Fruit fly (Drosophila melanogaster) whole organism, embryonic: ENCODE measurements around the gene Ufd4.

Experiments
- C15 ChIP-seq: fragments of 200-800 bp; sonication (Bioruptor generic); IDR thresholded peaks from 3 replicates; pipeline ENCODE4 v1.3.6; 2022; ENCODE audit warnings: missing biosample characterization, missing genetic modification characterization
- CG1024 ChIP-seq: fragments of 200-800 bp; sonication (Bioruptor generic); IDR thresholded peaks from 2 replicates; pipeline ENCODE4 v1.3.6; 2022; ENCODE audit warnings: missing biosample characterization, missing genetic modification characterization
- CG12219 ChIP-seq: fragments of 200-800 bp; sonication (Bioruptor generic); optimal IDR thresholded peaks from 3 replicates; lab custom pipeline; 2018; ENCODE audit warnings: missing biosample characterization, mild to moderate bottlenecking, missing genetic modification characterization
- CG12299 ChIP-seq: fragments of 200-800 bp; sonication (Bioruptor generic); optimal IDR thresholded peaks from 2 replicates; lab custom pipeline; 2018; ENCODE audit warnings: missing biosample characterization, mild to moderate bottlenecking, missing genetic modification characterization
- CG13424 ChIP-seq: fragments of 200-800 bp; sonication (Bioruptor generic); optimal IDR thresholded peaks from 2 replicates; lab custom pipeline; 2019; ENCODE audit warnings: missing biosample characterization, mild to moderate bottlenecking, missing genetic modification characterization, moderate library complexity
- CG14014 ChIP-seq: fragments of 200-800 bp; sonication (Bioruptor generic); IDR thresholded peaks from 2 replicates; pipeline ENCODE4 v1.3.6; 2022; ENCODE audit warnings: missing biosample characterization, missing genetic modification characterization
- CG15696 ChIP-seq: fragments of 200-800 bp; sonication (Bioruptor generic); optimal IDR thresholded peaks from 2 replicates; lab custom pipeline; 2019; ENCODE audit warnings: missing biosample characterization, mild to moderate bottlenecking, missing genetic modification characterization, moderate library complexity
- CG17359 ChIP-seq: fragments of 200-800 bp; sonication (Bioruptor generic); optimal IDR thresholded peaks from 3 replicates; lab custom pipeline; 2018; ENCODE audit warnings: missing biosample characterization, mild to moderate bottlenecking, missing genetic modification characterization, moderate library complexity
- CG17568 ChIP-seq: fragments of 200-800 bp; sonication (Bioruptor generic); optimal IDR thresholded peaks from 2 replicates; lab custom pipeline; 2018; ENCODE audit warnings: missing biosample characterization, mild to moderate bottlenecking, missing genetic modification characterization, moderate library complexity
- CG1792 ChIP-seq: fragments of 200-800 bp; sonication (Bioruptor generic); optimal IDR thresholded peaks from 2 replicates; lab custom pipeline; 2016; ENCODE audit warnings: missing biosample characterization, missing genetic modification characterization
- CG18262 ChIP-seq: fragments of 200-800 bp; optimal IDR thresholded peaks from 3 replicates; lab custom pipeline; 2019; ENCODE audit warnings: missing biosample characterization, mild to moderate bottlenecking, missing genetic modification characterization, moderate library complexity
- CG2202 ChIP-seq: fragments of 200-800 bp; sonication (Bioruptor generic); optimal IDR thresholded peaks from 2 replicates; lab custom pipeline; 2018; ENCODE audit warnings: missing biosample characterization, mild to moderate bottlenecking, missing genetic modification characterization
- CG3163 ChIP-seq: fragments of 200-800 bp; sonication (Bioruptor generic); optimal IDR thresholded peaks from 3 replicates; lab custom pipeline; 2016; ENCODE audit warnings: missing biosample characterization, missing genetic modification characterization
- CG3281 ChIP-seq: fragments of 200-800 bp; sonication (Bioruptor generic); optimal IDR thresholded peaks from 3 replicates; lab custom pipeline; 2017; ENCODE audit warnings: missing biosample characterization, mild to moderate bottlenecking, missing genetic modification characterization
- CG33557 ChIP-seq: fragments of 200-800 bp; sonication (Bioruptor generic); optimal IDR thresholded peaks from 2 replicates; lab custom pipeline; 2019; ENCODE audit warnings: missing biosample characterization, mild to moderate bottlenecking, missing genetic modification characterization, moderate library complexity
- CG34422 ChIP-seq: fragments of 200-800 bp; sonication (Bioruptor generic); IDR thresholded peaks from 3 replicates; pipeline ENCODE4 v1.3.6; 2022; ENCODE audit warnings: missing biosample characterization, missing genetic modification characterization
- CG4328 ChIP-seq: fragments of 200-800 bp; sonication (Bioruptor generic); optimal IDR thresholded peaks from 3 replicates; lab custom pipeline; 2017; ENCODE audit warnings: missing biosample characterization, missing genetic modification reagents, missing genetic modification characterization
- CG7271 ChIP-seq: fragments of 200-800 bp; sonication (Bioruptor generic); optimal IDR thresholded peaks from 2 replicates; lab custom pipeline; 2018; ENCODE audit warnings: missing biosample characterization, mild to moderate bottlenecking, missing genetic modification characterization, moderate library complexity
- CG7839 ChIP-seq: fragments of 200-800 bp; sonication (Bioruptor generic); optimal IDR thresholded peaks from 3 replicates; lab custom pipeline; 2018; ENCODE audit warnings: missing biosample characterization, mild to moderate bottlenecking, missing genetic modification characterization, moderate library complexity
- CG8290 ChIP-seq, 3 experiments: fragments of 200-800 bp; sonication (Bioruptor generic); optimal IDR thresholded peaks; 2 replicates each; lab custom pipeline; 2016 to 2019; ENCODE audit warnings: missing biosample characterization in 3 of 3, missing genetic modification characterization in 3 of 3, mild to moderate bottlenecking in 2 of 3, moderate library complexity in 1 of 3
- CG8924 ChIP-seq: fragments of 200-800 bp; optimal IDR thresholded peaks from 3 replicates; lab custom pipeline; 2019; ENCODE audit warnings: missing biosample characterization, mild to moderate bottlenecking, missing genetic modification characterization, moderate library complexity
- CG9797 ChIP-seq: fragments of 200-800 bp; sonication (Bioruptor generic); optimal IDR thresholded peaks from 3 replicates; lab custom pipeline; 2018; ENCODE audit warnings: missing biosample characterization, mild to moderate bottlenecking, missing genetic modification characterization
- CHES-1-like ChIP-seq: fragments of 200-800 bp; sonication (Bioruptor generic); optimal IDR thresholded peaks from 2 replicates; lab custom pipeline; 2016; ENCODE audit warnings: missing biosample characterization, missing genetic modification characterization
- Dll ChIP-seq: fragments of 200-800 bp; sonication (Bioruptor generic); IDR thresholded peaks from 4 replicates; pipeline ENCODE4 v1.3.6; 2022; ENCODE audit warnings: missing biosample characterization, missing genetic modification characterization; ENCODE audit not compliant: partially characterized antibody
- Fer1 ChIP-seq: fragments of 200-800 bp; sonication (Bioruptor generic); optimal IDR thresholded peaks from 2 replicates; lab custom pipeline; 2017; ENCODE audit warnings: missing biosample characterization, mild to moderate bottlenecking, missing genetic modification characterization
- Fer3 ChIP-seq: fragments of 200-800 bp; sonication (Bioruptor generic); optimal IDR thresholded peaks from 2 replicates; lab custom pipeline; 2018; ENCODE audit warnings: missing biosample characterization, mild to moderate bottlenecking, missing genetic modification characterization, moderate library complexity
- H15 ChIP-seq: fragments of 200-800 bp; sonication (Bioruptor generic); IDR thresholded peaks from 3 replicates; pipeline ENCODE4 v1.3.6; 2022; ENCODE audit warnings: missing biosample characterization, missing genetic modification characterization
- HmgZ ChIP-seq: fragments of 200-800 bp; sonication (Bioruptor generic); optimal IDR thresholded peaks from 2 replicates; lab custom pipeline; 2018; ENCODE audit warnings: missing biosample characterization, mild to moderate bottlenecking, missing genetic modification characterization
- Kr ChIP-seq: fragments of 200-800 bp; sonication (Bioruptor generic); optimal IDR thresholded peaks from 2 replicates; lab custom pipeline; 2017; ENCODE audit warnings: missing biosample characterization, mild to moderate bottlenecking, missing genetic modification characterization
- Neu2 ChIP-seq: fragments of 200-800 bp; sonication (Bioruptor generic); optimal IDR thresholded peaks from 3 replicates; lab custom pipeline; 2016; ENCODE audit warnings: missing biosample characterization, missing genetic modification characterization, borderline replicate concordance
- Side ChIP-seq: fragments of 200-800 bp; sonication (Bioruptor generic); optimal IDR thresholded peaks from 2 replicates; lab custom pipeline; 2016; ENCODE audit warnings: missing biosample characterization, missing genetic modification characterization
- Spps ChIP-seq: fragments of 200-800 bp; sonication (Bioruptor generic); optimal IDR thresholded peaks from 2 replicates; lab custom pipeline; 2018; ENCODE audit warnings: missing biosample characterization, mild to moderate bottlenecking, missing genetic modification characterization
- amos ChIP-seq: fragments of 200-800 bp; sonication (Bioruptor generic); IDR thresholded peaks from 2 replicates; pipeline ENCODE4 v1.3.6; 2022; ENCODE audit warnings: missing biosample characterization, missing genetic modification characterization; ENCODE audit not compliant: partially characterized antibody
- corto ChIP-seq: fragments of 200-800 bp; sonication (Bioruptor generic); optimal IDR thresholded peaks from 2 replicates; lab custom pipeline; 2016; ENCODE audit warnings: missing biosample characterization, mild to moderate bottlenecking, missing genetic modification characterization, moderate library complexity
- ewg ChIP-seq: fragments of 200-800 bp; sonication (Bioruptor generic); optimal IDR thresholded peaks from 3 replicates; lab custom pipeline; 2017; ENCODE audit warnings: mild to moderate bottlenecking, missing biosample characterization, missing genetic modification reagents, missing genetic modification characterization
- exex ChIP-seq: fragments of 200-800 bp; sonication (Bioruptor generic); optimal IDR thresholded peaks from 4 replicates; lab custom pipeline; 2018; ENCODE audit warnings: missing biosample characterization, mild to moderate bottlenecking, missing genetic modification characterization, moderate library complexity
- fd102C ChIP-seq: fragments of 200-800 bp; sonication (Bioruptor generic); optimal IDR thresholded peaks from 2 replicates; lab custom pipeline; 2018; ENCODE audit warnings: missing biosample characterization, mild to moderate bottlenecking, missing genetic modification characterization, moderate library complexity
- fd64A ChIP-seq: fragments of 200-800 bp; sonication (Bioruptor generic); optimal IDR thresholded peaks from 3 replicates; lab custom pipeline; 2018; ENCODE audit warnings: missing biosample characterization, mild to moderate bottlenecking, missing genetic modification characterization
- grn ChIP-seq: fragments of 200-800 bp; sonication (Bioruptor generic); optimal IDR thresholded peaks from 3 replicates; lab custom pipeline; 2017; ENCODE audit warnings: missing biosample characterization, missing genetic modification characterization
- maf-S ChIP-seq: fragments of 200-800 bp; sonication (Bioruptor generic); optimal IDR thresholded peaks from 2 replicates; lab custom pipeline; 2016; ENCODE audit warnings: missing biosample characterization, missing genetic modification characterization
- pfk ChIP-seq: fragments of 200-800 bp; sonication (Bioruptor generic); optimal IDR thresholded peaks from 2 replicates; lab custom pipeline; 2018; ENCODE audit warnings: missing biosample characterization, mild to moderate bottlenecking, missing genetic modification characterization, moderate library complexity
- pzg ChIP-seq: fragments of 200-800 bp; sonication (Bioruptor generic); optimal IDR thresholded peaks from 3 replicates; lab custom pipeline; 2018; ENCODE audit warnings: missing biosample characterization, mild to moderate bottlenecking, missing genetic modification characterization, moderate library complexity
- sd ChIP-seq: fragments of 200-800 bp; sonication (Bioruptor generic); optimal IDR thresholded peaks from 3 replicates; lab custom pipeline; 2018; ENCODE audit warnings: missing biosample characterization, mild to moderate bottlenecking, missing genetic modification characterization, moderate library complexity
- sens ChIP-seq: fragments of 200-800 bp; sonication (Bioruptor generic); peaks from one replicate; lab custom pipeline; 2016; ENCODE audit warnings: missing biosample characterization, missing genetic modification characterization
- ssp ChIP-seq: fragments of 200-800 bp; sonication (Bioruptor generic); IDR thresholded peaks from 2 replicates; pipeline ENCODE4 v1.3.6; 2022; ENCODE audit warnings: missing biosample characterization, missing genetic modification characterization
- sug ChIP-seq: fragments of 200-800 bp; optimal IDR thresholded peaks from 2 replicates; lab custom pipeline; 2019; ENCODE audit warnings: missing biosample characterization, mild to moderate bottlenecking, missing genetic modification characterization, moderate library complexity
- toy ChIP-seq: fragments of 200-800 bp; sonication (Bioruptor generic); IDR thresholded peaks from 2 replicates; pipeline ENCODE4 v1.3.6; 2022; ENCODE audit warnings: missing biosample characterization, missing genetic modification characterization
- trh ChIP-seq: fragments of 200-800 bp; sonication (Bioruptor generic); optimal IDR thresholded peaks from 2 replicates; lab custom pipeline; 2016; ENCODE audit warnings: missing biosample characterization, missing genetic modification characterization
- wek ChIP-seq: fragments of 200-800 bp; sonication (Bioruptor generic); optimal IDR thresholded peaks from 3 replicates; lab custom pipeline; 2018; ENCODE audit warnings: missing biosample characterization, mild to moderate bottlenecking, missing genetic modification characterization, moderate library complexity

Ufd4 gene

DNA sequence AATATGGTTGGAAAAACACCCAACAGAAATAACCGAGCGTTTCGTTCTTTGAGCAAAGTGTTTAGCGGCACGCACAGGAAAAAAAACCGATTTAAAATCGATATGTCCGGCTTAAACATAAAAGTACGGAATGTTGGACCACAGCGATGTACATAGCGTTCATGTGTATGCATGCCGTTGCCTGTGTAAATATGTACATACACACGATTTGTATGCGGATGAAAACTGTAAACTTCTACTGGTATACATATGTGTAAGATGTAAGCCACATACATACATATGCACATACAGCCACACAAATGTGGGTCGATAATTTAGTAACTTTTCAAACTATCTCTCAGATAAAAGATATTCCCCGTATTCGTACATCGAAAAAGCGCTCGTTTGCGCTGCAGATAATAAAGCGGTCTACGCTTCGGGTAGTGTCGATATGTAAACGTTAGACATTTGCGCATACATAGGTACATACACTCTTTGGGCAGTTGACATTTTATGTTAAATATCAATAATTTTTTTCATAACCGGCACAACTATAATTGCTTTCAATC, 42.4 kb downstream of the Ufd4 start:
- TF ChIP-seq Fer1 (peak; percentile 49), grn (GFP tag; lab: Kevin White, UChicago) (peak; percentile 20), Fer3 (no peak), CG1792 (GFP tag; lab: Kevin White, UChicago) (no peak), sens (GFP tag; lab: Kevin White, UChicago) (peak; percentile 86), wek (GFP tag; lab: Kevin White, UChicago) (peak; percentile 70), toy (GFP tag; lab: Robert Waterston, UW) (no peak), CG17568 (peak; percentile 66), CG34422 (0 out of 3 replicates have a peak, but pooled peaks have one; percentile 39), sd (tag; lab: Kevin White, UChicago) (peak; percentile 76), fd64A (peak; percentile 75), CG8290 (GFP tag; optimal IDR thresholded peaks at IDR 0.05; lab: Kevin White, UChicago) (peak; percentile 15), CG8290 (tag; optimal IDR thresholded peaks at IDR 0.05; lab: Kevin White, UChicago) (peak in 1 of 2 experiments; percentile 73), Spps (peak; percentile 2), fd102C (GFP tag; lab: Kevin White, UChicago) (peak; percentile 46), CG3281 (GFP tag; lab: Kevin White, UChicago) (peak; percentile 45), CG1024 (GFP tag; lab: Robert Waterston, UW) (peak; percentile 61; the same call in 1 of the 2 replicates), ssp (GFP tag; lab: Robert Waterston, UW) (no peak), CG18262 (peak; percentile 23), trh (GFP tag; lab: Kevin White, UChicago) (peak; percentile 20), CG8924 (tag; lab: Kevin White, UChicago) (peak; percentile 33), ewg (GFP tag; lab: Kevin White, UChicago) (no peak), amos (GFP tag; lab: Robert Waterston, UW) (no peak), Neu2 (GFP tag; lab: Kevin White, UChicago) (peak; percentile 35), CHES-1-like (GFP tag; lab: Kevin White, UChicago) (peak; percentile 15), CG4328 (GFP tag; lab: Kevin White, UChicago) (peak; percentile 68), pzg (GFP tag; lab: Kevin White, UChicago) (no peak), CG33557 (GFP tag; lab: Kevin White, UChicago) (peak; percentile 87), Kr (GFP tag; lab: Kevin White, UChicago) (peak; percentile 49), Side (GFP tag; lab: Kevin White, UChicago) (peak; percentile 1), CG12219 (GFP tag; lab: Kevin White, UChicago) (peak; percentile 20), CG7271 (tag; lab: Kevin White, UChicago) (no peak), CG7839 (tag; lab: Kevin White, UChicago) (no peak), CG14014 (peak; percentile 31; the same call in 1 of the 2 replicates), H15 (GFP tag; lab: Robert Waterston, UW) (no peak), sug (tag; lab: Kevin White, UChicago) (peak; percentile 16), CG13424 (tag; lab: Kevin White, UChicago) (peak; percentile 34), CG15696 (tag; lab: Kevin White, UChicago) (peak; percentile 83), exex (tag; lab: Kevin White, UChicago) (peak; percentile 55), CG2202 (tag; lab: Kevin White, UChicago) (peak; percentile 30), C15 (no peak), Dll (0 out of 4 replicates have a peak, but pooled peaks have one; percentile 24), corto (GFP tag; lab: Kevin White, UChicago) (peak; percentile 20), maf-S (GFP tag; lab: Kevin White, UChicago) (no peak), pfk (GFP tag; lab: Kevin White, UChicago) (peak; percentile 75), CG3163 (GFP tag; lab: Kevin White, UChicago) (peak; percentile 11), CG9797 (GFP tag; lab: Kevin White, UChicago) (no peak), CG12299 (tag; lab: Kevin White, UChicago) (peak; percentile 55), HmgZ (peak; percentile 0), CG17359 (tag; lab: Kevin White, UChicago) (peak; percentile 34)
